Fruit fly (Drosophila melanogaster): ENCODE data around the gene Aldh7A1.
A peak's percentile ranks its signal among the peaks of the same experiment; 100 is the strongest.

Aldh7A1 gene

DNA sequence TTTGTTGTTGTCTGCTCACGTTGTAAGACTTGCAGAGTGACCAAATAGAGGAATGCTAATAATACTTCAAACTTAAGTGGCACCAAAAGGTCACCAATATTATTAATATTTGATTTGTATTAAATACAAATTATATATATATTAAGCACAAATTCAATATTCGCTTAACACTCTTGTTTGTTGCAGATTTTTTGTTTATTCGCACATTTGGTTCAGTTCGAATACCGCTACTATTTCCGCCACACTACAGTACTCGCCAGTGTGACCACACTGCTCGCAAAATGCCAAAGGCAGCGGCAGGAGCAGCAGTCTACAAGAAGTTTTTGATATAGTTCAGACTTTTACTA is 4.6 kb downstream of the Aldh7A1 start, which contains the start of gene Max (continued):
- TF ChIP-seq wek (GFP tag; optimal IDR thresholded peaks at IDR 0.05): peak; percentile 99
- peak; percentile 48 for TF ChIP-seq ap (GFP tag; IDR thresholded peaks at IDR 0.05)
- no peak for TF ChIP-seq Lpt (GFP tag; optimal IDR thresholded peaks at IDR 0.05)
- TF ChIP-seq pan (optimal IDR thresholded peaks at IDR 0.05): no peak
- TF ChIP-seq pan (GFP tag; optimal IDR thresholded peaks at IDR 0.05 in 1 of 2, IDR thresholded peaks at IDR 0.05 in 1 of 2): peak in 1 of 2 experiments; percentile 83
- no peak for TF ChIP-seq psq (GFP tag; optimal IDR thresholded peaks at IDR 0.05)
- TF ChIP-seq CG16815 (GFP tag; optimal IDR thresholded peaks at IDR 0.05): no peak
- TF ChIP-seq CrebB (tag; optimal IDR thresholded peaks at IDR 0.05): peak; percentile 63
- peak; percentile 43 for TF ChIP-seq CG3407 (GFP tag; optimal IDR thresholded peaks at IDR 0.05)
- TF ChIP-seq gfzf (GFP tag; optimal IDR thresholded peaks at IDR 0.05): peak; percentile 76
- TF ChIP-seq fd102C (GFP tag; optimal IDR thresholded peaks at IDR 0.05): no peak
- TF ChIP-seq CG10431 (GFP tag; optimal IDR thresholded peaks at IDR 0.05): no peak
- TF ChIP-seq CG17186 (GFP tag; optimal IDR thresholded peaks at IDR 0.05): peak; percentile 24
- peak; percentile 58 for TF ChIP-seq CG8388 (GFP tag; optimal IDR thresholded peaks at IDR 0.05)
- TF ChIP-seq seq (GFP tag; IDR thresholded peaks at IDR 0.05): peak; percentile 57; the same call in 1 of the 2 replicates
- TF ChIP-seq Asciz (GFP tag; optimal IDR thresholded peaks at IDR 0.05): no peak
- TF ChIP-seq CG32772 (GFP tag; IDR thresholded peaks at IDR 0.05): 0 out of 2 replicates have a peak, but pooled peaks have one; percentile 45
- TF ChIP-seq CG9932 (GFP tag; IDR thresholded peaks at IDR 0.05): peak; percentile 81
- no peak for TF ChIP-seq Hey (tag; optimal IDR thresholded peaks at IDR 0.05)
- 0 out of 2 replicates have a peak, but pooled peaks have one; percentile 31 for TF ChIP-seq ttk (GFP tag; IDR thresholded peaks at IDR 0.05)
- TF ChIP-seq hkb (optimal IDR thresholded peaks at IDR 0.05): no peak
- TF ChIP-seq hkb (GFP tag; IDR thresholded peaks at IDR 0.05): peak; percentile 79
- TF ChIP-seq gt (GFP tag; IDR thresholded peaks at IDR 0.05): no peak
- TF ChIP-seq CG2875 (GFP tag; optimal IDR thresholded peaks at IDR 0.05): peak; percentile 52
- TF ChIP-seq dimm (GFP tag; IDR thresholded peaks at IDR 0.05): no peak
- peak; percentile 85 for TF ChIP-seq CG12659 (GFP tag; optimal IDR thresholded peaks at IDR 0.05)
- no peak for TF ChIP-seq TFAM (GFP tag; optimal IDR thresholded peaks at IDR 0.05)
- no peak for TF ChIP-seq Trl (optimal IDR thresholded peaks at IDR 0.05)
- TF ChIP-seq Trl (GFP tag; optimal IDR thresholded peaks at IDR 0.05): no peak
- TF ChIP-seq Kr (GFP tag; optimal IDR thresholded peaks at IDR 0.05): no peak
- no peak for TF ChIP-seq CG13894 (tag; optimal IDR thresholded peaks at IDR 0.05)
- TF ChIP-seq CG3065 (GFP tag; optimal IDR thresholded peaks at IDR 0.05): no peak
- peak; percentile 21 for TF ChIP-seq exex (tag; optimal IDR thresholded peaks at IDR 0.05)
- peak; percentile 79 for TF ChIP-seq CG18599 (GFP tag; optimal IDR thresholded peaks at IDR 0.05)
- peak; percentile 87 for TF ChIP-seq CG4617 (GFP tag; optimal IDR thresholded peaks at IDR 0.05; ENCODE audit: borderline replicate concordance)
- peak; percentile 7 for TF ChIP-seq CG3838 (GFP tag; optimal IDR thresholded peaks at IDR 0.05)
- TF ChIP-seq HmgZ (tag; optimal IDR thresholded peaks at IDR 0.05): peak; percentile 83
- no peak for TF ChIP-seq pfk (GFP tag; optimal IDR thresholded peaks at IDR 0.05)
- TF ChIP-seq CG32532 (GFP tag; IDR thresholded peaks at IDR 0.05): peak; percentile 84
- TF ChIP-seq CG4730 (GFP tag; IDR thresholded peaks at IDR 0.05): 0 out of 2 replicates have a peak, but pooled peaks have one; percentile 21

DNA sequence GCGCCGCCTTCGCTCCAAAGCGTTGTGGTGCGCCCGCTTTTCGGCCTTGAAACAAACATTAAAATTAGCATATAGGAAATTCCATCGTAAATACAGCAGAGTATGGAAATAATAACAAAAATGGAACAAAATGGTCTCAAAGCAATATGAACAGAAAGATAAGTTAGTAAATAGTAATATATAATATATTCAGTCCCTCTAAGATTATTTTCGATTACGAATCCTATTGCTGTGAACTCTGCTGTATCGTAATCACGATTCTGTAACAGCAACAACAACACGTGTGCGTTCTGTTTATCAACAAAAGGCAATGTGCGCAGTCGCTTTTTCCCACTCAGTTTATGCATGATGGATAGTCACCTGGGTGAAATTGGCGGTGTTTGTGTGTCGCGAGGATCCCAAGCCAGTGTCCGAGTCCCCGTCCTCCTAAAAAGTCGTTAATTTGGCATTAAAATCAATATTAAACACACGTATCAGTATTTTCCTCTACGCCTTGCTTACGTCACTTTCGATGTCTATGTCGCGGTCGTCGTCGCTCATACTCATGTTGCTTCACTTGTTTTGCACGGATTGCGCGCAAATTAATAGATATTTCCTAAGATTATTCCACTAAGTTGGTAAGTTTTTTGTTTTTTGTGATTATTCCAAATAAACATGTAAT is 5.1 kb downstream of the Aldh7A1 start, which contains the start of the genes CG42374 and Mettl5:
TSS of gene CG42374 (plus strand) at position 287 of the 661 bp plus-strand sequence.
TSS of gene Mettl5 (plus strand) at position 287 of the 661 bp plus-strand sequence.
- TF ChIP-seq Camta (GFP tag; optimal IDR thresholded peaks at IDR 0.05) (no peak), CG17829 (tag; optimal IDR thresholded peaks at IDR 0.05) (no peak), Six4 (GFP tag; optimal IDR thresholded peaks at IDR 0.05) (no peak), BEAF-32 (GFP tag; optimal IDR thresholded peaks at IDR 0.05) (no peak), CG13894 (tag; optimal IDR thresholded peaks at IDR 0.05) (no peak), CG13424 (tag; optimal IDR thresholded peaks at IDR 0.05) (peak; percentile 9), CG6272 (GFP tag; IDR thresholded peaks at IDR 0.05) (no peak), Atf-2 (GFP tag; optimal IDR thresholded peaks at IDR 0.05) (no peak), CG14860 (GFP tag; IDR thresholded peaks at IDR 0.05; ENCODE audit: partially characterized antibody) (no peak), sd (tag; optimal IDR thresholded peaks at IDR 0.05) (peak; percentile 27), CG8290 (GFP tag; optimal IDR thresholded peaks at IDR 0.05) (no peak), CG8290 (tag; optimal IDR thresholded peaks at IDR 0.05) (peak in 1 of 2 experiments; percentile 52), CG32532 (GFP tag; IDR thresholded peaks at IDR 0.05) (peak; percentile 82), CG12155 (GFP tag; optimal IDR thresholded peaks at IDR 0.05) (no peak), TFAM (GFP tag; optimal IDR thresholded peaks at IDR 0.05) (no peak), Sry-δ (GFP tag; optimal IDR thresholded peaks at IDR 0.05) (no peak)

Measured in whole organism, embryonic.